Worm (Caenorhabditis elegans) whole organism, early embryonic: ENCODE measurements around the gene ugt-55.

ENCODE experiments used
- ama-1 ChIP-seq: fragments of 150-350 bp; optimal IDR thresholded peaks from 2 replicates; lab custom pipeline; 2014
- flt-1 ChIP-seq: fragments of 200-800 bp; sonication (Bioruptor generic); IDR thresholded peaks from 2 replicates; pipeline ENCODE4 v1.3.6; 2022; ENCODE audit warnings: missing genetic modification characterization, missing compliant biosample characterization
- hmbx-1 ChIP-seq: sonication (generic microtip); optimal IDR thresholded peaks from 2 replicates; lab custom pipeline; 2016; ENCODE audit warnings: mild to moderate bottlenecking, missing genetic modification characterization, missing compliant biosample characterization
- tra-4 ChIP-seq: sonication (generic microtip); optimal IDR thresholded peaks from 2 replicates; lab custom pipeline; 2017; ENCODE audit warnings: missing genetic modification characterization, missing compliant biosample characterization

DNA sequence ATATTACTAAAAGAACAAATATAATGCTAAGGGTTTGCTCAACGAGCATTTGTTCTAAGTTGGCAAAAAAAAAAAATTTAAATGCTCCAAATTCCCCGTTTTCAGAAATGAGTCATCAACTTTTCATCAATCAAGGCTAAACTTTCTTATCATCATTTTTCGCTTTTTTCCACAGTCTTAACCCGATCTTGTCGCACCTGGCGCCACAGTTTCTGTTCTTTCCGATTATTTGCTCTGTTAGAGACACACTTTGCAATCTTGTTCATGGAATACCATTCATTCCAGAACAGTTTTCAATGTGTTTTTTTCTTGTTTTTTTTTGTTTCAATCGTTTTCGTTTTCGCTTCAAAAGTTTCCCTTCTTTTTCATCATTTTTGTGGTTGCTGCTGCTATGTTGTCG lies 41.7 kb downstream of the ugt-55 start:
- no peak for TF ChIP-seq flt-1
- TF ChIP-seq ama-1 (lab: Kevin White, UChicago): no peak
- no peak for TF ChIP-seq hmbx-1 (tag; lab: Kevin White, UChicago)
- TF ChIP-seq tra-4 (tag; lab: Kevin White, UChicago): no peak
